Fruit fly (Drosophila melanogaster) whole organism, embryonic: Measurements from ENCODE around the gene pkaap.

ENCODE experiments used
- Atf3 ChIP-seq: fragments of 200-800 bp; sonication (Bioruptor generic); optimal IDR thresholded peaks from 3 replicates; lab custom pipeline; 2016; ENCODE audit warnings: missing biosample characterization, missing genetic modification characterization
- Bteb2 ChIP-seq: fragments of 200-800 bp; sonication (Bioruptor generic); optimal IDR thresholded peaks from 2 replicates; lab custom pipeline; 2016; ENCODE audit warnings: missing biosample characterization, missing genetic modification characterization
- CG10267 ChIP-seq: fragments of 200-800 bp; sonication (Bioruptor generic); optimal IDR thresholded peaks from 2 replicates; lab custom pipeline; 2018; ENCODE audit warnings: missing biosample characterization, mild to moderate bottlenecking, missing genetic modification characterization, moderate library complexity
- CG11723 ChIP-seq: fragments of 200-800 bp; sonication (Bioruptor generic); optimal IDR thresholded peaks from 2 replicates; lab custom pipeline; 2017; ENCODE audit warnings: missing biosample characterization, mild to moderate bottlenecking, missing genetic modification characterization
- CG12659 ChIP-seq: fragments of 200-800 bp; sonication (Bioruptor generic); optimal IDR thresholded peaks from 3 replicates; lab custom pipeline; 2017; ENCODE audit warnings: mild to moderate bottlenecking, missing biosample characterization, missing genetic modification reagents, missing genetic modification characterization
- CG14667 ChIP-seq: fragments of 200-800 bp; sonication (Bioruptor generic); IDR thresholded peaks from 2 replicates; pipeline ENCODE4 v1.3.6; 2022; ENCODE audit warnings: missing biosample characterization, missing genetic modification characterization
- CG15073 ChIP-seq: fragments of 200-800 bp; sonication (Bioruptor generic); optimal IDR thresholded peaks from 2 replicates; lab custom pipeline; 2016; ENCODE audit warnings: missing biosample characterization, missing genetic modification characterization
- CG17359 ChIP-seq: fragments of 200-800 bp; sonication (Bioruptor generic); optimal IDR thresholded peaks from 3 replicates; lab custom pipeline; 2018; ENCODE audit warnings: missing biosample characterization, mild to moderate bottlenecking, missing genetic modification characterization, moderate library complexity
- CG1792 ChIP-seq: fragments of 200-800 bp; sonication (Bioruptor generic); optimal IDR thresholded peaks from 2 replicates; lab custom pipeline; 2016; ENCODE audit warnings: missing biosample characterization, missing genetic modification characterization
- CG1832 ChIP-seq: fragments of 200-800 bp; sonication (Bioruptor generic); optimal IDR thresholded peaks from 2 replicates; lab custom pipeline; 2017; ENCODE audit warnings: missing biosample characterization, mild to moderate bottlenecking, missing genetic modification characterization, inconsistent platforms
- CG2202 ChIP-seq: fragments of 200-800 bp; sonication (Bioruptor generic); optimal IDR thresholded peaks from 2 replicates; lab custom pipeline; 2018; ENCODE audit warnings: missing biosample characterization, mild to moderate bottlenecking, missing genetic modification characterization
- CG30020 ChIP-seq: fragments of 200-800 bp; optimal IDR thresholded peaks from 2 replicates; lab custom pipeline; 2019; ENCODE audit warnings: missing biosample characterization, mild to moderate bottlenecking, missing genetic modification characterization, moderate library complexity
- CG33557 ChIP-seq: fragments of 200-800 bp; sonication (Bioruptor generic); optimal IDR thresholded peaks from 2 replicates; lab custom pipeline; 2019; ENCODE audit warnings: missing biosample characterization, mild to moderate bottlenecking, missing genetic modification characterization, moderate library complexity
- CG4328 ChIP-seq: fragments of 200-800 bp; sonication (Bioruptor generic); optimal IDR thresholded peaks from 3 replicates; lab custom pipeline; 2017; ENCODE audit warnings: missing biosample characterization, missing genetic modification reagents, missing genetic modification characterization
- CG6254 ChIP-seq: fragments of 200-800 bp; sonication (Bioruptor generic); optimal IDR thresholded peaks from 3 replicates; lab custom pipeline; 2017; ENCODE audit warnings: mild to moderate bottlenecking, missing biosample characterization, missing genetic modification reagents, missing genetic modification characterization
- CG6683 ChIP-seq: fragments of 200-800 bp; sonication (Bioruptor generic); optimal IDR thresholded peaks from 2 replicates; lab custom pipeline; 2017; ENCODE audit warnings: missing biosample characterization, mild to moderate bottlenecking, missing genetic modification characterization, missing genetic modification reagents
- CG8388 ChIP-seq: fragments of 200-800 bp; sonication (Bioruptor generic); optimal IDR thresholded peaks from 2 replicates; lab custom pipeline; 2019; ENCODE audit warnings: missing biosample characterization, mild to moderate bottlenecking, missing genetic modification characterization, moderate library complexity
- HHEX ChIP-seq: fragments of 200-800 bp; sonication (Bioruptor generic); optimal IDR thresholded peaks from 3 replicates; lab custom pipeline; 2017; ENCODE audit warnings: missing biosample characterization, mild to moderate bottlenecking, missing genetic modification characterization, missing genetic modification reagents
- HLH3B ChIP-seq: fragments of 200-800 bp; sonication (Bioruptor generic); IDR thresholded peaks from 2 replicates; pipeline ENCODE4 v1.3.6; 2022; ENCODE audit warnings: missing biosample characterization, missing genetic modification characterization
- Hey ChIP-seq: fragments of 200-800 bp; sonication (Bioruptor generic); optimal IDR thresholded peaks from 3 replicates; lab custom pipeline; 2018; ENCODE audit warnings: missing biosample characterization, mild to moderate bottlenecking, missing genetic modification characterization
- HmgZ ChIP-seq: fragments of 200-800 bp; sonication (Bioruptor generic); optimal IDR thresholded peaks from 2 replicates; lab custom pipeline; 2018; ENCODE audit warnings: missing biosample characterization, mild to moderate bottlenecking, missing genetic modification characterization
- Hr78 ChIP-seq, 2 experiments: fragments of 200-800 bp in 1 of 2; fragments of >200 bp in 1 of 2; sonication (Bioruptor generic) in 1 of 2; optimal IDR thresholded peaks; 2 replicates each; lab custom pipeline; 2017 to 2019; ENCODE audit warnings: missing biosample characterization in 2 of 2, missing genetic modification characterization in 2 of 2, mild to moderate bottlenecking in 1 of 2, moderate library complexity in 1 of 2
- Jarid2 ChIP-seq: fragments of 200-800 bp; sonication (Bioruptor generic); optimal IDR thresholded peaks from 3 replicates; lab custom pipeline; 2017; ENCODE audit warnings: mild to moderate bottlenecking, missing biosample characterization, missing genetic modification reagents, missing genetic modification characterization
- MBD-R2 ChIP-seq: fragments of 200-800 bp; sonication (Bioruptor generic); IDR thresholded peaks from 2 replicates; pipeline ENCODE4 v1.3.6; 2022; ENCODE audit warnings: missing biosample characterization, missing genetic modification characterization
- Meics ChIP-seq: fragments of 200-800 bp; sonication (Bioruptor generic); optimal IDR thresholded peaks from 2 replicates; lab custom pipeline; 2017; ENCODE audit warnings: missing biosample characterization, mild to moderate bottlenecking, missing genetic modification characterization
- Mes4 ChIP-seq: fragments of 200-800 bp; sonication (Bioruptor generic); optimal IDR thresholded peaks from 2 replicates; lab custom pipeline; 2016; ENCODE audit warnings: missing biosample characterization, missing genetic modification characterization
- TFAM ChIP-seq: fragments of 200-800 bp; sonication (Bioruptor generic); optimal IDR thresholded peaks from 2 replicates; lab custom pipeline; 2017; ENCODE audit warnings: missing biosample characterization, missing genetic modification characterization, inconsistent platforms
- Usf ChIP-seq: fragments of 200-800 bp; sonication (Bioruptor generic); optimal IDR thresholded peaks from 2 replicates; lab custom pipeline; 2017; ENCODE audit warnings: missing genotype, missing biosample characterization, missing genetic modification characterization
- ac ChIP-seq: fragments of 200-800 bp; sonication (Bioruptor generic); optimal IDR thresholded peaks from 3 replicates; lab custom pipeline; 2017; ENCODE audit warnings: missing biosample characterization, mild to moderate bottlenecking, missing genetic modification characterization
- danr ChIP-seq: fragments of 200-800 bp; sonication (Bioruptor generic); IDR thresholded peaks from 2 replicates; pipeline ENCODE4 v1.3.6; 2022; ENCODE audit warnings: missing biosample characterization, missing genetic modification characterization
- dimm ChIP-seq: fragments of 200-800 bp; sonication (Bioruptor generic); IDR thresholded peaks from 2 replicates; pipeline ENCODE4 v1.3.6; 2022; ENCODE audit warnings: missing biosample characterization, missing genetic modification characterization
- grn ChIP-seq: fragments of 200-800 bp; sonication (Bioruptor generic); optimal IDR thresholded peaks from 3 replicates; lab custom pipeline; 2017; ENCODE audit warnings: missing biosample characterization, missing genetic modification characterization
- gsb ChIP-seq: fragments of 200-800 bp; sonication (Bioruptor generic); IDR thresholded peaks from 2 replicates; pipeline ENCODE4 v1.3.6; 2022; ENCODE audit warnings: missing biosample characterization, missing genetic modification characterization
- hb ChIP-seq: fragments of 200-800 bp; sonication (Bioruptor generic); IDR thresholded peaks from 3 replicates; pipeline ENCODE4 v1.3.6; 2022; ENCODE audit warnings: missing biosample characterization, missing genetic modification characterization; ENCODE audit not compliant: partially characterized antibody
- her ChIP-seq: fragments of 200-800 bp; sonication (Bioruptor generic); optimal IDR thresholded peaks from 2 replicates; lab custom pipeline; 2016; ENCODE audit warnings: missing biosample characterization, missing genetic modification characterization
- inv ChIP-seq: fragments of 200-800 bp; sonication (Bioruptor generic); IDR thresholded peaks from 2 replicates; pipeline ENCODE4 v1.3.6; 2022; ENCODE audit warnings: missing biosample characterization, missing genetic modification characterization; ENCODE audit not compliant: partially characterized antibody
- klu ChIP-seq: fragments of 200-800 bp; sonication (Bioruptor generic); IDR thresholded peaks from 2 replicates; pipeline ENCODE4 v1.3.6; 2022; ENCODE audit warnings: missing biosample characterization, missing genetic modification characterization
- nmo ChIP-seq: fragments of 200-800 bp; sonication (Bioruptor generic); optimal IDR thresholded peaks from 2 replicates; lab custom pipeline; 2018; ENCODE audit warnings: missing biosample characterization, mild to moderate bottlenecking, missing genetic modification characterization, moderate library complexity
- odd ChIP-seq: fragments of 200-800 bp; sonication (Bioruptor generic); optimal IDR thresholded peaks from 2 replicates; lab custom pipeline; 2017; ENCODE audit warnings: missing biosample characterization, mild to moderate bottlenecking, missing genetic modification characterization
- onecut ChIP-seq: fragments of 200-800 bp; sonication (Bioruptor generic); IDR thresholded peaks from 2 replicates; pipeline ENCODE4 v1.3.6; 2022; ENCODE audit warnings: missing biosample characterization, missing genetic modification characterization
- pfk ChIP-seq: fragments of 200-800 bp; sonication (Bioruptor generic); optimal IDR thresholded peaks from 2 replicates; lab custom pipeline; 2018; ENCODE audit warnings: missing biosample characterization, mild to moderate bottlenecking, missing genetic modification characterization, moderate library complexity
- pho ChIP-seq: fragments of 200-800 bp; sonication (Bioruptor generic); optimal IDR thresholded peaks from 2 replicates; lab custom pipeline; 2016; ENCODE audit warnings: missing biosample characterization, missing genetic modification characterization
- repo ChIP-seq: fragments of 200-800 bp; sonication (Bioruptor generic); optimal IDR thresholded peaks from 2 replicates; lab custom pipeline; 2016; ENCODE audit warnings: missing biosample characterization, missing genetic modification characterization
- sc ChIP-seq, 3 experiments: fragments of >200 bp in 2 of 3; fragments of 200-800 bp in 1 of 3; sonication (Bioruptor generic) in 1 of 3; optimal IDR thresholded peaks; 2 replicates in 2 of 3; 3 replicates in 1 of 3; lab custom pipeline; 2017; ENCODE audit warnings: mild to moderate bottlenecking in 1 of 3, missing biosample characterization in 1 of 3, missing genetic modification characterization in 1 of 3, missing genetic modification reagents in 1 of 3
- sens-2 ChIP-seq: fragments of 200-800 bp; sonication (Bioruptor generic); IDR thresholded peaks from 2 replicates; pipeline ENCODE4 v1.3.6; 2022; ENCODE audit warnings: missing biosample characterization, missing genetic modification characterization
- sisA ChIP-seq: fragments of 200-800 bp; sonication (Bioruptor generic); IDR thresholded peaks from 2 replicates; pipeline ENCODE4 v1.3.6; 2022; ENCODE audit warnings: missing biosample characterization, missing genetic modification characterization
- slbo ChIP-seq: fragments of 200-800 bp; sonication (Bioruptor generic); IDR thresholded peaks from 2 replicates; pipeline ENCODE4 v1.3.6; 2022; ENCODE audit warnings: missing biosample characterization, missing genetic modification characterization
- unc-4 ChIP-seq: fragments of 200-800 bp; sonication (Bioruptor generic); IDR thresholded peaks from 2 replicates; pipeline ENCODE4 v1.3.6; 2022; ENCODE audit warnings: missing biosample characterization, missing genetic modification characterization; ENCODE audit not compliant: partially characterized antibody
- vfl ChIP-seq: fragments of 200-800 bp; sonication (Bioruptor generic); optimal IDR thresholded peaks from 2 replicates; lab custom pipeline; 2016; ENCODE audit warnings: missing biosample characterization, missing genetic modification characterization

The pkaap gene

DNA sequence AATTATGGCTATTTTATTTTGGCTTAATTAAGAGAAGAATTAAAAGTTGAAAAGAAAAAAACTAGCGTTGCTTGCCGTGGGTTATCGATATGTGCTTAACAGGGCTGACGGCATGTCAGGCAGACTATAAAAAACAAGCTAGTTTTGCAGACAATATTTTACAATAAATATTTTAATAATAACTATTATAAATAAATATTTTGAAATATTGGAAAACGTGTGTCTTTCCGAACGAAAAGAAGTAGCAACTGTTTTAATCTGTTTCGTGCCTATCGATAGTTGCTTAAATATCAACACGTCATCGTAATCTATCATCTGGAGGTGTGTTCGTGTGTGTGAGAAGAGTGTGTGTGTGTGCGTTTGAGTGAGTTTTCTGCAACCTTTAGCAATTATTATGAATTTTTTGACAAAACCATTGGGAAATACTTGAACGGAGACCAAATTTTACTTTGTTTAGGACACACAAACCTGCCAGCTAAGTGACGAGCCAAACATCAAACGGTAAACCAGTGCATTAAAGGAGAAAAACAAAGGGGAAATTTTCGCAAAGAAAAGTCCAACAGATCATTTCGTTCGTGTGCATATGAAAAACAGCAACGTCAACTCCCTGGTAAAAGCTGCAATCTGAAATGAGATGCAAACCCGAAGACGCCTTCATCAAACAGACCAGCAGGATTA, 19.1 kb downstream of the pkaap start, which contains the start of the genes CG5861 and Syx5 (continued):
- peak; percentile 72 for TF ChIP-seq nmo (GFP tag; lab: Kevin White, UChicago)
- TF ChIP-seq onecut, result no peak
- peak; percentile 16 for TF ChIP-seq odd (GFP tag; lab: Kevin White, UChicago)
- TF ChIP-seq CG4328 (GFP tag; lab: Kevin White, UChicago), result peak; percentile 52
- TF ChIP-seq ac (GFP tag; lab: Kevin White, UChicago), result no peak
- no peak for TF ChIP-seq CG6254 (GFP tag; lab: Kevin White, UChicago)
- no peak for TF ChIP-seq klu (GFP tag; lab: Robert Waterston, UW)
- peak; percentile 84 for TF ChIP-seq inv (GFP tag; lab: Robert Waterston, UW)
- TF ChIP-seq sc (optimal IDR thresholded peaks at IDR 0.05; lab: Kevin White, UChicago), result no peak
- TF ChIP-seq sc (GFP tag; optimal IDR thresholded peaks at IDR 0.05; lab: Kevin White, UChicago), result no peak
- TF ChIP-seq gsb (GFP tag; lab: Robert Waterston, UW), result no peak
- TF ChIP-seq CG11723 (GFP tag; lab: Kevin White, UChicago), result peak; percentile 25
- TF ChIP-seq sisA (GFP tag; lab: Robert Waterston, UW), result peak; percentile 46
- no peak for TF ChIP-seq Atf3
- no peak for TF ChIP-seq Mes4
- TF ChIP-seq CG8388, result peak; percentile 47
- TF ChIP-seq unc-4 (GFP tag; lab: Robert Waterston, UW), result peak; percentile 95
- TF ChIP-seq hb (GFP tag; lab: Robert Waterston, UW), result peak; percentile 70; the same call in 1 of the 3 replicates
- TF ChIP-seq grn, result peak; percentile 89
- TF ChIP-seq CG6683, result no peak
- TF ChIP-seq repo (GFP tag; lab: Kevin White, UChicago), result no peak
- peak; percentile 77 for TF ChIP-seq CG30020 (tag; lab: Kevin White, UChicago)
- no peak for TF ChIP-seq Usf (GFP tag; lab: Kevin White, UChicago)
- no peak for TF ChIP-seq CG1792 (GFP tag; lab: Kevin White, UChicago)
- TF ChIP-seq CG1832 (GFP tag; lab: Kevin White, UChicago), result no peak
- no peak for TF ChIP-seq dimm
- no peak for TF ChIP-seq sens-2 (GFP tag; lab: Robert Waterston, UW)
- TF ChIP-seq pfk (GFP tag; lab: Kevin White, UChicago), result no peak
- TF ChIP-seq Bteb2 (GFP tag; lab: Kevin White, UChicago), result peak; percentile 2
- TF ChIP-seq CG12659 (GFP tag; lab: Kevin White, UChicago), result peak; percentile 81
- TF ChIP-seq CG15073 (GFP tag; lab: Kevin White, UChicago), result no peak
- peak in 1 of 2 experiments; percentile 18 for TF ChIP-seq Hr78 (GFP tag; optimal IDR thresholded peaks at IDR 0.05; lab: Kevin White, UChicago)
- TF ChIP-seq vfl (GFP tag; lab: Kevin White, UChicago), result no peak
- TF ChIP-seq HmgZ (tag; lab: Kevin White, UChicago), result peak; percentile 86
- no peak for TF ChIP-seq danr (GFP tag; lab: Robert Waterston, UW)
- peak; percentile 93 for TF ChIP-seq CG17359 (tag; lab: Kevin White, UChicago)
- peak; percentile 40; the same call in 1 of the 2 replicates for TF ChIP-seq HLH3B (GFP tag; lab: Robert Waterston, UW)
- TF ChIP-seq Meics (GFP tag; lab: Kevin White, UChicago), result peak; percentile 65
- TF ChIP-seq Hey (tag; lab: Kevin White, UChicago), result no peak
- peak; percentile 87 for TF ChIP-seq MBD-R2 (GFP tag; lab: Robert Waterston, UW)
- TF ChIP-seq CG14667 (GFP tag; lab: Robert Waterston, UW), result no peak
- peak; percentile 18 for TF ChIP-seq CG2202
- TF ChIP-seq TFAM (GFP tag; lab: Kevin White, UChicago), result no peak
- no peak for TF ChIP-seq pho (GFP tag; lab: Kevin White, UChicago)
- TF ChIP-seq HHEX, result no peak
- TF ChIP-seq CG10267 (tag; lab: Kevin White, UChicago), result peak; percentile 75
- TF ChIP-seq CG33557, result peak; percentile 59
- no peak for TF ChIP-seq Jarid2
- peak; percentile 80 for TF ChIP-seq slbo (GFP tag; lab: Robert Waterston, UW)
- TF ChIP-seq her, result no peak
